Worm (Caenorhabditis elegans) whole organism, mixed stage, embryonic: ENCODE measurements around the gene srlf-36.

Experiments
- M03D4.4 ChIP-seq: sonication (generic microtip); optimal IDR thresholded peaks from 2 replicates; lab custom pipeline; 2017; ENCODE audit warnings: mild to moderate bottlenecking, missing genetic modification characterization, missing compliant biosample characterization
- bed-3 ChIP-seq: fragments of 200-800 bp; sonication (Bioruptor generic); optimal IDR thresholded peaks from 3 replicates; lab custom pipeline; 2018; ENCODE audit warnings: mild to moderate bottlenecking, missing genetic modification characterization, moderate library complexity, missing compliant biosample characterization
- blmp-1 ChIP-seq: fragments of 150-350 bp; optimal IDR thresholded peaks from 2 replicates; lab custom pipeline; 2014; ENCODE audit warnings: missing biosample characterization, missing genetic modification characterization
- ceh-39 ChIP-seq: fragments of 150-350 bp; optimal IDR thresholded peaks from 2 replicates; lab custom pipeline; 2014; ENCODE audit warnings: missing biosample characterization, missing genetic modification characterization
- ceh-43 ChIP-seq: fragments of 200-800 bp; sonication (Bioruptor generic); optimal IDR thresholded peaks from 2 replicates; lab custom pipeline; 2018; ENCODE audit warnings: mild to moderate bottlenecking, missing genetic modification characterization, moderate library complexity, missing compliant biosample characterization
- ceh-83 ChIP-seq: fragments of 200-800 bp; sonication (Bioruptor generic); optimal IDR thresholded peaks from 2 replicates; lab custom pipeline; 2018; ENCODE audit warnings: mild to moderate bottlenecking, missing genetic modification characterization, missing compliant biosample characterization
- ces-1 ChIP-seq: fragments of 150-350 bp; optimal IDR thresholded peaks from 2 replicates; lab custom pipeline; 2014; ENCODE audit warnings: missing biosample characterization, missing genetic modification reagents, missing genetic modification characterization
- cnd-1 ChIP-seq: fragments of 200-800 bp; sonication (Bioruptor generic); optimal IDR thresholded peaks from 2 replicates; lab custom pipeline; 2018; ENCODE audit warnings: mild to moderate bottlenecking, missing genetic modification characterization, missing compliant biosample characterization
- drap-1 ChIP-seq: fragments of 200-800 bp; sonication (Bioruptor generic); optimal IDR thresholded peaks from 3 replicates; lab custom pipeline; 2018; ENCODE audit warnings: mild to moderate bottlenecking, missing genetic modification characterization, missing compliant biosample characterization
- elt-1 ChIP-seq: sonication (generic microtip); optimal IDR thresholded peaks from 2 replicates; lab custom pipeline; 2017; ENCODE audit warnings: missing genetic modification characterization, mild to moderate bottlenecking, missing compliant biosample characterization, antibody characterized with exemption, moderate library complexity, borderline replicate concordance; ENCODE audit not compliant: insufficient read depth
- elt-3 ChIP-seq: fragments of 150-350 bp; optimal IDR thresholded peaks from 2 replicates; lab custom pipeline; 2014; ENCODE audit warnings: missing biosample characterization, missing genetic modification characterization
- ham-2 ChIP-seq: fragments of 200-800 bp; sonication (Bioruptor generic); optimal IDR thresholded peaks from 2 replicates; lab custom pipeline; 2018; ENCODE audit warnings: mild to moderate bottlenecking, missing genetic modification characterization, missing compliant biosample characterization
- hlh-1 ChIP-seq: fragments of 150-350 bp; optimal IDR thresholded peaks from 2 replicates; lab custom pipeline; 2014; ENCODE audit warnings: missing biosample characterization, missing genetic modification reagents, missing genetic modification characterization
- lin-32 ChIP-seq: fragments of 200-800 bp; sonication (Bioruptor generic); optimal IDR thresholded peaks from 2 replicates; lab custom pipeline; 2018; ENCODE audit warnings: mild to moderate bottlenecking, missing genetic modification characterization, missing compliant biosample characterization
- lsy-2 ChIP-seq: fragments of 150-350 bp; optimal IDR thresholded peaks from 2 replicates; lab custom pipeline; 2014; ENCODE audit warnings: missing biosample characterization, missing genetic modification characterization
- mab-5 ChIP-seq: fragments of 150-350 bp; optimal IDR thresholded peaks from 2 replicates; lab custom pipeline; 2014; ENCODE audit warnings: missing biosample characterization, missing genetic modification characterization
- mep-1 ChIP-seq: fragments of 150-350 bp; optimal IDR thresholded peaks from 2 replicates; lab custom pipeline; 2017; ENCODE audit warnings: missing biosample characterization, missing genetic modification reagents, missing genetic modification characterization, inconsistent platforms
- mls-2 ChIP-seq: sonication (generic microtip); optimal IDR thresholded peaks from 2 replicates; lab custom pipeline; 2016; ENCODE audit warnings: mild to moderate bottlenecking, missing genetic modification characterization, moderate library complexity, missing compliant biosample characterization
- nhr-12 ChIP-seq: fragments of 150-350 bp; optimal IDR thresholded peaks from 2 replicates; lab custom pipeline; 2014; ENCODE audit warnings: missing biosample characterization, missing genetic modification characterization
- nhr-2 ChIP-seq: fragments of 150-350 bp; optimal IDR thresholded peaks from 2 replicates; lab custom pipeline; 2014; ENCODE audit warnings: missing biosample characterization, missing genetic modification characterization
- nhr-28 ChIP-seq: fragments of 150-350 bp; optimal IDR thresholded peaks from 2 replicates; lab custom pipeline; 2014; ENCODE audit warnings: missing biosample characterization, missing genetic modification characterization
- nhr-76 ChIP-seq: sonication (generic microtip); optimal IDR thresholded peaks from 2 replicates; lab custom pipeline; 2017; ENCODE audit warnings: missing biosample characterization, missing genetic modification characterization
- pha-4 ChIP-seq: fragments of 150-350 bp; optimal IDR thresholded peaks from 2 replicates; lab custom pipeline; 2018; ENCODE audit warnings: missing biosample characterization, missing genetic modification reagents, missing genetic modification characterization
- sem-2 ChIP-seq: fragments of 200-800 bp; sonication (Bioruptor generic); optimal IDR thresholded peaks from 2 replicates; lab custom pipeline; 2018; ENCODE audit warnings: mild to moderate bottlenecking, missing genetic modification characterization, missing compliant biosample characterization
- snpc-4 ChIP-seq: fragments of 150-350 bp; optimal IDR thresholded peaks from 2 replicates; lab custom pipeline; 2014; ENCODE audit warnings: missing biosample characterization, missing genetic modification characterization
- sptf-1 ChIP-seq: sonication (generic microtip); optimal IDR thresholded peaks from 2 replicates; lab custom pipeline; 2017; ENCODE audit warnings: mild to moderate bottlenecking, missing genetic modification characterization, moderate library complexity, missing compliant biosample characterization
- tbx-8 ChIP-seq: fragments of 200-800 bp; sonication (Bioruptor generic); optimal IDR thresholded peaks from 2 replicates; lab custom pipeline; 2018; ENCODE audit warnings: mild to moderate bottlenecking, missing genetic modification characterization, moderate library complexity, missing compliant biosample characterization
- unc-120 ChIP-seq: sonication (generic microtip); optimal IDR thresholded peaks from 2 replicates; lab custom pipeline; 2017; ENCODE audit warnings: missing genetic modification characterization, missing compliant biosample characterization; ENCODE audit not compliant: poor library complexity, severe bottlenecking
- unc-39 ChIP-seq: fragments of 150-350 bp; optimal IDR thresholded peaks from 2 replicates; lab custom pipeline; 2014; ENCODE audit warnings: missing biosample characterization, missing genetic modification characterization
- unc-62 ChIP-seq: fragments of 150-350 bp; optimal IDR thresholded peaks from 2 replicates; lab custom pipeline; 2014; ENCODE audit warnings: missing biosample characterization, missing genetic modification reagents, missing genetic modification characterization
- zip-8 ChIP-seq: fragments of 150-350 bp; optimal IDR thresholded peaks from 2 replicates; lab custom pipeline; 2014; ENCODE audit warnings: missing biosample characterization, missing genetic modification characterization
- ztf-11 ChIP-seq: fragments of 150-350 bp; optimal IDR thresholded peaks from 2 replicates; lab custom pipeline; 2014; ENCODE audit warnings: missing biosample characterization, missing genetic modification characterization

Gene srlf-36

ce11 chrV:581616-582015, 28.0 kb downstream of the srlf-36 start, which contains the start of gene nstp-7:
TSS of gene nstp-7 (plus strand) at chrV:581916.
- TF ChIP-seq nhr-2 (tag; lab: Kevin White, UChicago) (no peak), lsy-2 (tag; lab: Kevin White, UChicago) (no peak), tbx-8 (GFP tag; lab: Kevin White, UChicago) (no peak), ham-2 (GFP tag; lab: Kevin White, UChicago) (no peak), unc-39 (tag; lab: Kevin White, UChicago) (no peak), unc-120 (tag; lab: Kevin White, UChicago) (no peak), pha-4 (no peak), mep-1 (tag; lab: Kevin White, UChicago) (no peak), ces-1 (GFP tag; lab: Kevin White, UChicago) (no peak), sptf-1 (tag; lab: Kevin White, UChicago) (no peak), lin-32 (GFP tag; lab: Kevin White, UChicago) (no peak), elt-3 (tag; lab: Kevin White, UChicago) (no peak), elt-1 (no peak), sem-2 (GFP tag; lab: Kevin White, UChicago) (no peak), drap-1 (GFP tag; lab: Kevin White, UChicago) (no peak), unc-62 (GFP tag; lab: Kevin White, UChicago) (no peak), mls-2 (no peak), snpc-4 (tag; lab: Kevin White, UChicago) (no peak), ceh-83 (GFP tag; lab: Kevin White, UChicago) (no peak)

ce11 chrV:578977-579376, 30.6 kb downstream of the srlf-36 start, which contains the start of gene K06H6.4:
TSS of gene K06H6.4 (plus strand) at chrV:579277.
- no peak for TF ChIP-seq snpc-4 (tag; lab: Kevin White, UChicago)
- no peak for TF ChIP-seq nhr-12 (tag; lab: Kevin White, UChicago)
- no peak for TF ChIP-seq hlh-1
- no peak for TF ChIP-seq mab-5 (tag; lab: Kevin White, UChicago)
- no peak for TF ChIP-seq tbx-8 (GFP tag; lab: Kevin White, UChicago)
- TF ChIP-seq zip-8 (tag; lab: Kevin White, UChicago) = no peak
- no peak for TF ChIP-seq ztf-11 (tag; lab: Kevin White, UChicago)
- no peak for TF ChIP-seq ceh-43
- no peak for TF ChIP-seq ham-2 (GFP tag; lab: Kevin White, UChicago)
- TF ChIP-seq unc-39 (tag; lab: Kevin White, UChicago) = no peak
- no peak for TF ChIP-seq nhr-28 (tag; lab: Kevin White, UChicago)
- no peak for TF ChIP-seq mep-1 (tag; lab: Kevin White, UChicago)
- TF ChIP-seq sem-2 (GFP tag; lab: Kevin White, UChicago) = no peak
- TF ChIP-seq elt-3 (tag; lab: Kevin White, UChicago) = no peak
- no peak for TF ChIP-seq lsy-2 (tag; lab: Kevin White, UChicago)
- no peak for TF ChIP-seq cnd-1
- no peak for TF ChIP-seq pha-4

ce11 chrV:576918-577317, 32.7 kb downstream of the srlf-36 start:
- no peak for TF ChIP-seq mep-1 (tag; lab: Kevin White, UChicago)
- no peak for TF ChIP-seq pha-4
- TF ChIP-seq lin-32 (GFP tag; lab: Kevin White, UChicago) = no peak
- no peak for TF ChIP-seq lsy-2 (tag; lab: Kevin White, UChicago)

ce11 chrV:576070-576469, 33.5 kb downstream of the srlf-36 start, which contains the start of gene K06H6.5:
TSS of gene K06H6.5 (plus strand) at chrV:576370.
- TF ChIP-seq mep-1 (tag; lab: Kevin White, UChicago) = no peak
- TF ChIP-seq nhr-2 (tag; lab: Kevin White, UChicago) = no peak
- no peak for TF ChIP-seq lin-32 (GFP tag; lab: Kevin White, UChicago)
- no peak for TF ChIP-seq snpc-4 (tag; lab: Kevin White, UChicago)
- TF ChIP-seq ham-2 (GFP tag; lab: Kevin White, UChicago) = no peak
- no peak for TF ChIP-seq bed-3 (GFP tag; lab: Kevin White, UChicago)
- TF ChIP-seq, all 35 proteins: peak for 0

ce11 chrV:574639-575038, 34.9 kb downstream of the srlf-36 start, which contains the start of gene C14C6.13:
TSS of gene C14C6.13 (minus strand) at chrV:574739.
- TF ChIP-seq lsy-2 (tag; lab: Kevin White, UChicago) (no peak), ceh-39 (no peak), lin-32 (GFP tag; lab: Kevin White, UChicago) (no peak), blmp-1 (no peak), sptf-1 (tag; lab: Kevin White, UChicago) (no peak), ces-1 (GFP tag; lab: Kevin White, UChicago) (no peak), pha-4 (no peak), unc-39 (tag; lab: Kevin White, UChicago) (no peak), elt-3 (tag; lab: Kevin White, UChicago) (no peak), unc-120 (tag; lab: Kevin White, UChicago) (no peak), sem-2 (GFP tag; lab: Kevin White, UChicago) (no peak), drap-1 (GFP tag; lab: Kevin White, UChicago) (no peak), nhr-2 (tag; lab: Kevin White, UChicago) (no peak), elt-1 (no peak), nhr-76 (tag; lab: Kevin White, UChicago) (no peak), M03D4.4 (tag; lab: Kevin White, UChicago) (no peak)
